Fruit fly (Drosophila melanogaster) whole organism: ENCODE measurements around the gene gammaTub37C.

Source experiments
- CG8478 ChIP-seq: fragments of >200 bp; optimal IDR thresholded peaks from 2 replicates; lab custom pipeline; 2018; ENCODE audit warnings: inconsistent platforms
- Dll ChIP-seq: fragments of >200 bp; optimal IDR thresholded peaks from 2 replicates; lab custom pipeline; 2017
- pan ChIP-seq: fragments of >200 bp; optimal IDR thresholded peaks from 2 replicates; lab custom pipeline; 2017
- psq ChIP-seq: fragments of >200 bp; optimal IDR thresholded peaks from 2 replicates; lab custom pipeline; 2017
- usp ChIP-seq: fragments of >200 bp; optimal IDR thresholded peaks from 2 replicates; lab custom pipeline; 2017; ENCODE audit warnings: missing biosample characterization, missing genetic modification characterization, mixed read lengths

DNA sequence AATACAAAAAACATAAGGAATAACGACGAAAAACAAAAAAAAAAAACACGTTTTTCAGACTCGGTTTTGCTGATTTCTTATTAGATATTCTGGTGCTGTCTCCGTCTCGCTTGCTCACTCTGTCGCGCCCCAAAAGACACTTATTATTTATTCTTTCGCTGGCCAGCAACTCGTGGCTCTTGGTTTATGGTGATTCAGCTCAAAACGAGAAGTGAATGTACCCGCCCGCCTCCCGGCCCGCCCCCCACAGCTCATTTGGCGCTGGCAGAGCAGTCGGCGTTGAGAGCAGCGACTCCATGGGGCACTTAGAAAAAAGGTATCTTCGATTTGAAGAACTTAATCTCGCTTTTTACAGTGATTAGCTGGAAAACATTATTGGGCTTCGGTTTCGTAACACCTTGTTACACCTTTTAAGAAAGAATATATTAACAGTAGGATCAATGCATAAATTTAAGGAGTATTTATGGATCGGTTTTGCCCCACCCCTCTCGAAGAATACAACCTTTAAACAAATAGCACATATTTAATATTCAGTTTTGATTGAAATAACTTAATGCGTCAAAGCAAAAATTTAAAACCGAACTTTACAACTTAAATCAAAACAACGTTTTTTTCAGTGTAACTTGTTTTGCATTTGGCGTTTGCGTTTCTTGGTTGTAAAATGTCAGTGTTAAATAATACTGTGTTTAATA is 43.9 kb downstream of the gammaTub37C start:
- TF ChIP-seq pan (lab: Kevin White, UChicago) (no peak), usp (GFP tag; lab: Kevin White, UChicago) (no peak), Dll (lab: Kevin White, UChicago) (peak; percentile 49), CG8478 (no peak), psq (lab: Kevin White, UChicago) (no peak)
